Fruit fly (Drosophila melanogaster): ENCODE data around the gene Catsup.
A peak's percentile ranks its signal among the peaks of the same experiment; 100 is the strongest.

Gene Catsup

DNA sequence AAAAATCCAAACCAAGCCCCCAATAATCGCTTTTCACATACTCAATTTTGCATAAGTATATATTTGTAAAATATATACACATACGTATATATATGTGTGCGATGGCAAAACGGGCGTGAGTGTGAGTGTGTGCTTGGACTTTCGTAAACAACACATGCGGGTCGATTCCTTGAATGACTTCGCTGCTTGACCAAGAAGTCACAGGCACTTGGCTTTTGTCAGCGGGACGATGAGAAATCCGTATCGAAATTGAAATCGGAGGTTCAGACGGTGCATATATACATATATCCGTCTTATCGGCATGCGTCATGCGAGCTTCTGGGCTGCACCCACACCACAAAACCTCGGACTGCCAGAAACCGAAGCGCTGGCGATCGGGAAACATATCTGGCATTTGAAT is 6.6 kb upstream of the Catsup start:
- TF ChIP-seq sv (GFP tag; optimal IDR thresholded peaks at IDR 0.05) (no peak), h (GFP tag; optimal IDR thresholded peaks at IDR 0.05) (no peak), woc (GFP tag; optimal IDR thresholded peaks at IDR 0.05) (no peak), Hr78 (GFP tag; optimal IDR thresholded peaks at IDR 0.05) (no peak), Vsx2 (GFP tag; optimal IDR thresholded peaks at IDR 0.05; ENCODE audit: partially characterized antibody) (no peak), GATAd (GFP tag; optimal IDR thresholded peaks at IDR 0.05) (no peak), CrebA (GFP tag; optimal IDR thresholded peaks at IDR 0.05; ENCODE audit: borderline replicate concordance) (no peak), HLH106 (tag; optimal IDR thresholded peaks at IDR 0.05) (no peak), brk (GFP tag; optimal IDR thresholded peaks at IDR 0.05) (no peak), psq (GFP tag; optimal IDR thresholded peaks at IDR 0.05) (no peak), Hnf4 (GFP tag; optimal IDR thresholded peaks at IDR 0.05) (no peak), dmrt93B (GFP tag; optimal IDR thresholded peaks at IDR 0.05) (no peak), Dif (GFP tag; optimal IDR thresholded peaks at IDR 0.05; ENCODE audit: partially characterized antibody) (no peak), fru (GFP tag; optimal IDR thresholded peaks at IDR 0.05) (no peak), dsf (GFP tag; optimal IDR thresholded peaks at IDR 0.05; ENCODE audit: borderline replicate concordance) (no peak), lola (GFP tag; optimal IDR thresholded peaks at IDR 0.05) (no peak), Myc (optimal IDR thresholded peaks at IDR 0.05) (no peak), Abd-B (GFP tag; optimal IDR thresholded peaks at IDR 0.05) (no peak), CG9705 (GFP tag; optimal IDR thresholded peaks at IDR 0.05) (no peak)

DNA sequence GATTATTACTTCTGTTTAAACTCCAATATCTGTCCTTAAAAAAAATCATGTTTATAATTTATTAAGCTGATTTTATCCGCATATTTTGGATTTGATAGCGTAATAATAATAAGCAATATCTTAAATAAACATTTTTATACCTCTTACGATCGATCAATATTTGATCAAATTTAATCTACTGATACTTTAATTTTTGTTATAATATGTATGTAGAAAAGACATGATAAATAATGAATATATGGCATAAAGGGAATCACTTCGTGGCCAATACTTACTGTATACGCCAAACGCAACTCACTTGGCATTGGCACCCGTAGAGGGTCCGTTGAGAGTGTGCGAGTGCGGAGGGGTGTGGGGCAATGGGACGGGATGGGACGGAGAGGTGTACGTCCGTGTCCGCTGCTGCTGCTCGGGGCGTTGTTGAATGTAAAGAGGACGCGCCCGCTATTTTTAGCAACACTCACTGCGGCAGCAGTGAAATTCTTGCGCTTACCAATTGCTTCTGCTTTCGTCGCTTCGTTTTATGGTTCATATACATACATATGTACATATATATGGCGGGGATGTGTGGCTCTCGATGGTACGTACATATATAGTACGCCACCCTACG is 5.5 kb upstream of the Catsup start:
- no peak for TF ChIP-seq tai (GFP tag; optimal IDR thresholded peaks at IDR 0.05)
- peak; percentile 8 for TF ChIP-seq h (GFP tag; optimal IDR thresholded peaks at IDR 0.05)

DNA sequence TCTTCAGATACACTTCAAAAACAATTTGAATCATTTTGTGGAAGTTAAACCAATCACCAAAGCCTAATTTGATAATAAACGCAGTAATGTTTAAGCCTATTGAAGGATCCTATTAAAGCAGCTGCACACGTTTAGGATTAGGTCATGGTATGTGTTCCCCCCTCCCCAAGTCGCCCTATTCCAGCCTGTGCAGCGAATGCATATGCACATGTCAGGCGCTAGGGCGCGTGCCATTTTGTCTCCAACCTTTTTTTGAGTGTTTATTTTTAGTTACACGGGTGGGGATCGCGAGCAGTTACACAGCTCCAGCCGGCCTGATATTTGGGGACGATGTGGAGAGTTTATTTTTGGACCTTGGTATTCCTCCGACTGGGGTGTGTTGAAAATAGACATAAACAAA is 4.7 kb upstream of the Catsup start:
- TF ChIP-seq usp (GFP tag; optimal IDR thresholded peaks at IDR 0.05) (no peak), dsf (GFP tag; optimal IDR thresholded peaks at IDR 0.05; ENCODE audit: borderline replicate concordance) (no peak), h (GFP tag; optimal IDR thresholded peaks at IDR 0.05) (peak; percentile 4)

DNA sequence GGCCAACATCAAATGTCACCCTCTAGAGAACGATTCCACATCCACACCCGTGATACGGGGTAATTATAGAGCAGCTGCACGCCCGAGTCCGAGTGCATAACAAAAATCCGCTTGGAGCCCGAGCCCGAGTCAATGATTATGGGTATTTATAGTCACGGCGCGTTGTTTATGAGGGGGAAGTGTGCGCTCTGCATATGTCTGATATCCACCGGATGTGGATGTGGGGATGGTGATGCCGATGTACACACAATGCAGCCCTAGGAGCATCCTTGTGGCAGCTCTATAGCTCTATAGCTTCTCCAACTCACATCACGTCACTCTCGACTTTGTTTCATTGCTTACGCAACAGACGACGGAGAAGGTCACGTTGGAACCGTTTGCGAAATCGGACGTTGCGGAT is 4.2 kb upstream of the Catsup start:
- TF ChIP-seq CG32264 (GFP tag; optimal IDR thresholded peaks at IDR 0.05) (no peak), Mio (GFP tag; optimal IDR thresholded peaks at IDR 0.05) (no peak), pan (optimal IDR thresholded peaks at IDR 0.05) (no peak), Dfd (GFP tag; optimal IDR thresholded peaks at IDR 0.05) (no peak), lola (GFP tag; optimal IDR thresholded peaks at IDR 0.05) (no peak), tai (GFP tag; optimal IDR thresholded peaks at IDR 0.05) (no peak), jim (GFP tag; optimal IDR thresholded peaks at IDR 0.05) (no peak), dsf (GFP tag; optimal IDR thresholded peaks at IDR 0.05; ENCODE audit: borderline replicate concordance) (no peak)

DNA sequence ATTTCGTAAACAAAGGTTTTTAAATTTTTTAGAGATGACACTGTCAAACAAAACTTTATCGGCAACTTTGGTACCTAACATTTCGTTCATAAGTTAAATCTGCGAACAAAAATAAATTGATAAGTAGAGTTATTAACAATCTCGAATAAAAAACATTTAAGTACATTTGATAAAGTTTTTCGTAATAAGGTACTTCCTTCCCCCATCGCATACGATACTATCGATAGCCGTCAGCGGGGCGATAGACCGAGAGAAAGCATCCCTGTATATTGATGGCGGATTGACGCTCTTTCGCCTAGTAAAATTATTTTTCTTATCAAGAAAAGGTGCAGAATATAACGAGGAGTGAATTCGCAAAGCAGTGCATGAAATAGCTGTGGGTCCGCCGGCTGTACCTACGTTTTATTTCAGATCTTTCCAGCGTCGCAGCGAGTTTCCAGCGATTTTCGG is 3.5 kb downstream of the Catsup start, which contains the start of the genes Ttc19 and Acn:
Gene Ttc19 (minus strand): TSS at position 38 of the 450 bp plus-strand sequence.
Gene Acn (plus strand): TSS at position 245 of the 450 bp plus-strand sequence.
- TF ChIP-seq Hr78 (GFP tag; optimal IDR thresholded peaks at IDR 0.05) (no peak), lola (GFP tag; optimal IDR thresholded peaks at IDR 0.05) (no peak), Hnf4 (GFP tag; optimal IDR thresholded peaks at IDR 0.05) (no peak), brk (GFP tag; optimal IDR thresholded peaks at IDR 0.05) (no peak), CG9705 (GFP tag; optimal IDR thresholded peaks at IDR 0.05) (peak; percentile 83), h (GFP tag; optimal IDR thresholded peaks at IDR 0.05) (peak; percentile 90), dl (GFP tag; optimal IDR thresholded peaks at IDR 0.05; ENCODE audit: insufficient read depth in 1 of 2, partially characterized antibody in 2 of 2) (no peak), Mio (GFP tag; optimal IDR thresholded peaks at IDR 0.05) (peak; percentile 17), tai (GFP tag; optimal IDR thresholded peaks at IDR 0.05) (no peak), br (GFP tag; optimal IDR thresholded peaks at IDR 0.05) (peak; percentile 88), dmrt93B (GFP tag; optimal IDR thresholded peaks at IDR 0.05) (no peak), OdsH (GFP tag; optimal IDR thresholded peaks at IDR 0.05) (peak; percentile 75), Rel (GFP tag; optimal IDR thresholded peaks at IDR 0.05) (no peak), Rel (tag; optimal IDR thresholded peaks at IDR 0.05) (peak; percentile 45), Hr83 (GFP tag; optimal IDR thresholded peaks at IDR 0.05; ENCODE audit: poor library complexity, severe bottlenecking) (peak; percentile 66), Vsx2 (GFP tag; optimal IDR thresholded peaks at IDR 0.05; ENCODE audit: partially characterized antibody) (no peak), Myc (optimal IDR thresholded peaks at IDR 0.05) (peak; percentile 41), CG32264 (GFP tag; optimal IDR thresholded peaks at IDR 0.05) (peak; percentile 76), dsf (GFP tag; optimal IDR thresholded peaks at IDR 0.05; ENCODE audit: borderline replicate concordance) (peak; percentile 93), foxo (GFP tag; optimal IDR thresholded peaks at IDR 0.05) (peak; percentile 60 to 88), HLH106 (tag; optimal IDR thresholded peaks at IDR 0.05) (peak; percentile 83), sv (GFP tag; optimal IDR thresholded peaks at IDR 0.05) (peak; percentile 82), fru (GFP tag; optimal IDR thresholded peaks at IDR 0.05) (peak; percentile 88), ey (GFP tag; optimal IDR thresholded peaks at IDR 0.05) (peak; percentile 89), jim (GFP tag; optimal IDR thresholded peaks at IDR 0.05) (no peak), N (GFP tag; optimal IDR thresholded peaks at IDR 0.05) (no peak), Abd-B (GFP tag; optimal IDR thresholded peaks at IDR 0.05) (no peak), Dfd (GFP tag; optimal IDR thresholded peaks at IDR 0.05) (no peak), CrebA (GFP tag; optimal IDR thresholded peaks at IDR 0.05; ENCODE audit: borderline replicate concordance) (no peak), Dif (GFP tag; optimal IDR thresholded peaks at IDR 0.05; ENCODE audit: partially characterized antibody) (no peak), GATAd (GFP tag; optimal IDR thresholded peaks at IDR 0.05) (peak; percentile 73), rgr (GFP tag; optimal IDR thresholded peaks at IDR 0.05) (peak; percentile 90), Sp1 (GFP tag; optimal IDR thresholded peaks at IDR 0.05) (peak; percentile 81), psq (GFP tag; optimal IDR thresholded peaks at IDR 0.05) (peak; percentile 78), Jra (GFP tag; optimal IDR thresholded peaks at IDR 0.05) (peak; percentile 95)
